Worm (Caenorhabditis elegans): Measurements from ENCODE around the gene rgs-7.

Gene rgs-7

ce11 chrX:3536302-3537251 is 5.8 kb upstream of the rgs-7 start:
- TF ChIP-seq crh-2 (tag; optimal IDR thresholded peaks at IDR 0.05) (no peak), ztf-1 (GFP tag; conservative IDR thresholded peaks at IDR 0.05) (no peak), ZK546.5 (tag; optimal IDR thresholded peaks at IDR 0.05) (no peak), nhr-21 (tag; optimal IDR thresholded peaks at IDR 0.05) (no peak), nhr-25 (tag; optimal IDR thresholded peaks at IDR 0.05) (no peak), unc-39 (tag; optimal IDR thresholded peaks at IDR 0.05) (no peak), elt-3 (tag; optimal IDR thresholded peaks at IDR 0.05) (no peak), R02D3.7 (tag; optimal IDR thresholded peaks at IDR 0.05) (no peak), Y55F3AM.14 (GFP tag; optimal IDR thresholded peaks at IDR 0.05) (no peak), lsy-2 (tag; optimal IDR thresholded peaks at IDR 0.05) (peak in 1 of 2 experiments; percentile 3), nhr-129 (tag; optimal IDR thresholded peaks at IDR 0.05) (peak; percentile 70), alr-1 (tag; optimal IDR thresholded peaks at IDR 0.05) (no peak), ceh-82 (tag; optimal IDR thresholded peaks at IDR 0.05) (no peak), fos-1 (tag; optimal IDR thresholded peaks at IDR 0.05) (no peak), nhr-11 (tag; optimal IDR thresholded peaks at IDR 0.05) (no peak), sma-9 (GFP tag; optimal IDR thresholded peaks at IDR 0.05) (peak; percentile 51), sma-9 (tag; optimal IDR thresholded peaks at IDR 0.05) (no peak), aly-2 (tag; optimal IDR thresholded peaks at IDR 0.05) (no peak), mbf-1 (tag; optimal IDR thresholded peaks at IDR 0.05) (no peak), sem-4 (tag; optimal IDR thresholded peaks at IDR 0.05) (no peak), elt-1 (tag; optimal IDR thresholded peaks at IDR 0.05) (no peak), mab-5 (tag; optimal IDR thresholded peaks at IDR 0.05) (no peak), ama-1 (optimal IDR thresholded peaks at IDR 0.05) (peak; percentile 27), egl-27 (tag; optimal IDR thresholded peaks at IDR 0.05) (no peak), nhr-77 (tag; optimal IDR thresholded peaks at IDR 0.05) (no peak), F13H6.1 (tag; optimal IDR thresholded peaks at IDR 0.05) (peak; percentile 65), nhr-10 (tag; optimal IDR thresholded peaks at IDR 0.05) (no peak), nhr-6 (tag; optimal IDR thresholded peaks at IDR 0.05) (no peak), unc-55 (GFP tag; optimal IDR thresholded peaks at IDR 0.05) (no peak), C34F6.9 (tag; optimal IDR thresholded peaks at IDR 0.05) (peak; percentile 17), sma-3 (GFP tag; optimal IDR thresholded peaks at IDR 0.05) (no peak), lin-11 (tag; optimal IDR thresholded peaks at IDR 0.05) (no peak), snpc-4 (tag; optimal IDR thresholded peaks at IDR 0.05) (no peak), nhr-23 (tag; optimal IDR thresholded peaks at IDR 0.05) (no peak), mdl-1 (tag; optimal IDR thresholded peaks at IDR 0.05) (no peak)

ce11 chrX:3537335-3537734 is 5.0 kb upstream of the rgs-7 start, which contains the start of gene gyg-1:
Gene gyg-1 (plus strand): TSS chrX:3537635.
- no peak for TF ChIP-seq mdl-1 (tag; optimal IDR thresholded peaks at IDR 0.05)
- no peak for TF ChIP-seq lin-13 (GFP tag; optimal IDR thresholded peaks at IDR 0.05)
- peak; percentile 11 for TF ChIP-seq nhr-129 (tag; optimal IDR thresholded peaks at IDR 0.05)
- TF ChIP-seq elt-3 (tag; optimal IDR thresholded peaks at IDR 0.05): no peak
- no peak for TF ChIP-seq lin-11 (tag; optimal IDR thresholded peaks at IDR 0.05)
- no peak for TF ChIP-seq ceh-82 (tag; optimal IDR thresholded peaks at IDR 0.05)
- TF ChIP-seq unc-62 (GFP tag; optimal IDR thresholded peaks at IDR 0.05): no peak
- no peak for TF ChIP-seq sma-3 (GFP tag; optimal IDR thresholded peaks at IDR 0.05)
- no peak for TF ChIP-seq Y55F3AM.14 (GFP tag; optimal IDR thresholded peaks at IDR 0.05)

ce11 chrX:3538067-3538466 is 4.3 kb upstream of the rgs-7 start:
- TF ChIP-seq ZK546.5 (tag; optimal IDR thresholded peaks at IDR 0.05) (no peak), crh-2 (tag; optimal IDR thresholded peaks at IDR 0.05) (no peak), elt-1 (tag; optimal IDR thresholded peaks at IDR 0.05) (no peak), Y55F3AM.14 (GFP tag; optimal IDR thresholded peaks at IDR 0.05) (no peak), nhr-23 (tag; optimal IDR thresholded peaks at IDR 0.05) (no peak), ztf-1 (GFP tag; conservative IDR thresholded peaks at IDR 0.05) (no peak), ama-1 (optimal IDR thresholded peaks at IDR 0.05) (no peak), lin-13 (GFP tag; optimal IDR thresholded peaks at IDR 0.05) (no peak), peb-1 (tag; optimal IDR thresholded peaks at IDR 0.05) (no peak), unc-39 (tag; optimal IDR thresholded peaks at IDR 0.05) (no peak), fos-1 (tag; optimal IDR thresholded peaks at IDR 0.05) (no peak), lin-11 (tag; optimal IDR thresholded peaks at IDR 0.05) (no peak)
